Fruit fly (Drosophila melanogaster) whole organism, prepupa: ENCODE data around the gene CG46394.

Experiments
- Blimp-1 ChIP-seq: fragments of 200-800 bp; sonication (Bioruptor generic); optimal IDR thresholded peaks from 3 replicates; lab custom pipeline; 2017; ENCODE audit warnings: missing biosample characterization, missing genetic modification characterization, mild to moderate bottlenecking, moderate library complexity, missing genetic modification reagents
- CG10631 ChIP-seq: fragments of 200-800 bp; sonication (Bioruptor generic); optimal IDR thresholded peaks from 2 replicates; lab custom pipeline; 2016; ENCODE audit warnings: missing biosample characterization, missing genetic modification characterization
- CG10669 ChIP-seq: fragments of 200-800 bp; sonication (Bioruptor generic); optimal IDR thresholded peaks from 3 replicates; lab custom pipeline; 2018; ENCODE audit warnings: missing biosample characterization, mild to moderate bottlenecking, missing genetic modification characterization, moderate library complexity
- CG11762 ChIP-seq: fragments of 200-800 bp; sonication (Bioruptor generic); optimal IDR thresholded peaks from 3 replicates; lab custom pipeline; 2016; ENCODE audit warnings: missing biosample characterization, missing genetic modification characterization; ENCODE audit not compliant: insufficient read depth
- CG11902 ChIP-seq: fragments of 200-800 bp; sonication (Bioruptor generic); optimal IDR thresholded peaks from 3 replicates; lab custom pipeline; 2016; ENCODE audit warnings: missing biosample characterization, missing genetic modification characterization
- CG15336 ChIP-seq: fragments of 200-800 bp; sonication (Bioruptor generic); IDR thresholded peaks from 2 replicates; pipeline ENCODE4 v1.3.6; 2022; ENCODE audit warnings: missing biosample characterization, missing genetic modification characterization
- CG1621 ChIP-seq: fragments of 200-800 bp; sonication (Bioruptor generic); optimal IDR thresholded peaks from 3 replicates; lab custom pipeline; 2018; ENCODE audit warnings: missing biosample characterization, mild to moderate bottlenecking, missing genetic modification characterization
- CG16779 ChIP-seq: fragments of 200-800 bp; sonication (Bioruptor generic); optimal IDR thresholded peaks from 3 replicates; lab custom pipeline; 2017; ENCODE audit warnings: missing biosample characterization, mild to moderate bottlenecking, missing genetic modification characterization
- CG3032 ChIP-seq: fragments of 200-800 bp; optimal IDR thresholded peaks from 2 replicates; lab custom pipeline; 2019; ENCODE audit warnings: missing biosample characterization, mild to moderate bottlenecking, missing genetic modification characterization, moderate library complexity
- CG31627 ChIP-seq: fragments of 200-800 bp; sonication (Bioruptor generic); optimal IDR thresholded peaks from 3 replicates; lab custom pipeline; 2016; ENCODE audit warnings: missing biosample characterization, missing genetic modification characterization
- CG32006 ChIP-seq: fragments of 200-800 bp; sonication (Bioruptor generic); optimal IDR thresholded peaks from 3 replicates; lab custom pipeline; 2017; ENCODE audit warnings: missing biosample characterization, mild to moderate bottlenecking, missing genetic modification characterization
- CG3919 ChIP-seq: fragments of 200-800 bp; sonication (Bioruptor generic); optimal IDR thresholded peaks from 3 replicates; lab custom pipeline; 2016; ENCODE audit warnings: missing biosample characterization, missing genetic modification characterization
- CG4318 ChIP-seq: fragments of 200-800 bp; sonication (Bioruptor generic); optimal IDR thresholded peaks from 3 replicates; lab custom pipeline; 2017; ENCODE audit warnings: missing biosample characterization, mild to moderate bottlenecking, missing genetic modification characterization
- CG6163 ChIP-seq: fragments of 200-800 bp; sonication (Bioruptor generic); IDR thresholded peaks from 3 replicates; pipeline ENCODE4 v1.3.6; 2022; ENCODE audit warnings: missing biosample characterization, missing genetic modification characterization
- CG6276 ChIP-seq: fragments of 200-800 bp; sonication (Bioruptor generic); optimal IDR thresholded peaks from 2 replicates; lab custom pipeline; 2017; ENCODE audit warnings: missing biosample characterization, mild to moderate bottlenecking, missing genetic modification characterization
- CG6792 ChIP-seq: fragments of 200-800 bp; sonication (Bioruptor generic); optimal IDR thresholded peaks from 3 replicates; lab custom pipeline; 2016; ENCODE audit warnings: missing biosample characterization, missing genetic modification characterization
- CG6808 ChIP-seq: fragments of 200-800 bp; sonication (Bioruptor generic); optimal IDR thresholded peaks from 3 replicates; lab custom pipeline; 2017; ENCODE audit warnings: missing biosample characterization, missing genetic modification characterization, mild to moderate bottlenecking, moderate library complexity, missing genetic modification reagents
- CG6854 ChIP-seq: fragments of 200-800 bp; sonication (Bioruptor generic); optimal IDR thresholded peaks from 2 replicates; lab custom pipeline; 2017; ENCODE audit warnings: missing biosample characterization, mild to moderate bottlenecking, missing genetic modification characterization
- CG7368 ChIP-seq: fragments of 200-800 bp; sonication (Bioruptor generic); optimal IDR thresholded peaks from 3 replicates; lab custom pipeline; 2016; ENCODE audit warnings: missing biosample characterization, missing genetic modification characterization
- CG8319 ChIP-seq: fragments of 200-800 bp; sonication (Bioruptor generic); optimal IDR thresholded peaks from 3 replicates; lab custom pipeline; 2016; ENCODE audit warnings: missing biosample characterization, missing genetic modification characterization
- CG8632 ChIP-seq: fragments of 200-800 bp; sonication (Bioruptor generic); optimal IDR thresholded peaks from 3 replicates; lab custom pipeline; 2016; ENCODE audit warnings: missing biosample characterization, missing genetic modification characterization
- CG9139 ChIP-seq: fragments of 200-800 bp; sonication (Bioruptor generic); optimal IDR thresholded peaks from 3 replicates; lab custom pipeline; 2017; ENCODE audit warnings: missing biosample characterization, mild to moderate bottlenecking, missing genetic modification characterization
- Eip78C ChIP-seq: fragments of 200-800 bp; sonication (Bioruptor generic); peaks from one replicate; lab custom pipeline; 2016; ENCODE audit warnings: missing biosample characterization, missing genetic modification characterization
- Eip93F ChIP-seq: fragments of 200-800 bp; sonication (Bioruptor generic); optimal IDR thresholded peaks from 2 replicates; lab custom pipeline; 2016; ENCODE audit warnings: missing biosample characterization, mild to moderate bottlenecking, missing genetic modification characterization
- Ets21C ChIP-seq: fragments of 200-800 bp; sonication (Bioruptor generic); optimal IDR thresholded peaks from 3 replicates; lab custom pipeline; 2016; ENCODE audit warnings: missing biosample characterization, missing genetic modification characterization
- Ets96B ChIP-seq: fragments of 200-800 bp; optimal IDR thresholded peaks from 2 replicates; lab custom pipeline; 2019; ENCODE audit warnings: missing biosample characterization, mild to moderate bottlenecking, missing genetic modification characterization, moderate library complexity
- Gug ChIP-seq: fragments of 200-800 bp; sonication (Bioruptor generic); IDR thresholded peaks from 2 replicates; pipeline ENCODE4 v1.3.6; 2022; ENCODE audit warnings: missing biosample characterization, missing genetic modification characterization
- Hr38 ChIP-seq: sonication (Bioruptor generic); optimal IDR thresholded peaks from 2 replicates; lab custom pipeline; 2016; ENCODE audit warnings: missing biosample characterization, missing genetic modification characterization
- Hr39 ChIP-seq: fragments of 200-800 bp; sonication (Bioruptor generic); optimal IDR thresholded peaks from 2 replicates; lab custom pipeline; 2016; ENCODE audit warnings: missing biosample characterization, missing genetic modification characterization
- Hr4 ChIP-seq: fragments of 200-800 bp; sonication (Bioruptor generic); optimal IDR thresholded peaks from 3 replicates; lab custom pipeline; 2016; ENCODE audit warnings: missing biosample characterization, missing genetic modification characterization
- Lpt ChIP-seq: fragments of 200-800 bp; sonication (Bioruptor generic); optimal IDR thresholded peaks from 3 replicates; lab custom pipeline; 2016; ENCODE audit warnings: missing biosample characterization, missing genetic modification characterization
- OdsH ChIP-seq: fragments of 200-800 bp; sonication (Bioruptor generic); optimal IDR thresholded peaks from 3 replicates; lab custom pipeline; 2016; ENCODE audit warnings: missing biosample characterization, missing genetic modification characterization
- Smox ChIP-seq: fragments of 200-800 bp; sonication (Bioruptor generic); optimal IDR thresholded peaks from 3 replicates; lab custom pipeline; 2016; ENCODE audit warnings: missing biosample characterization, missing genetic modification characterization
- Sox15 ChIP-seq: fragments of 200-800 bp; sonication (Bioruptor generic); optimal IDR thresholded peaks from 3 replicates; lab custom pipeline; 2016; ENCODE audit warnings: missing biosample characterization, missing genetic modification characterization
- achi ChIP-seq: fragments of 200-800 bp; sonication (Bioruptor generic); optimal IDR thresholded peaks from 3 replicates; lab custom pipeline; 2016; ENCODE audit warnings: missing biosample characterization, missing genetic modification characterization
- acj6 ChIP-seq: fragments of 200-800 bp; sonication (Bioruptor generic); optimal IDR thresholded peaks from 3 replicates; lab custom pipeline; 2016; ENCODE audit warnings: missing biosample characterization, missing genetic modification characterization
- cyc ChIP-seq: fragments of 200-800 bp; sonication (Bioruptor generic); optimal IDR thresholded peaks from 3 replicates; lab custom pipeline; 2016; ENCODE audit warnings: missing biosample characterization, missing genetic modification characterization
- dac ChIP-seq: fragments of 200-800 bp; sonication (Bioruptor generic); optimal IDR thresholded peaks from 2 replicates; lab custom pipeline; 2017; ENCODE audit warnings: missing biosample characterization, mild to moderate bottlenecking, missing genetic modification characterization
- dsx ChIP-seq: fragments of 200-800 bp; optimal IDR thresholded peaks from 3 replicates; lab custom pipeline; 2019; ENCODE audit warnings: missing biosample characterization, mild to moderate bottlenecking, missing genetic modification characterization, moderate library complexity; ENCODE audit not compliant: poor library complexity, severe bottlenecking
- eg ChIP-seq: fragments of 200-800 bp; sonication (Bioruptor generic); IDR thresholded peaks from 3 replicates; pipeline ENCODE4 v1.3.6; 2022; ENCODE audit warnings: missing biosample characterization, missing genetic modification characterization
- esn ChIP-seq: fragments of 200-800 bp; sonication (Bioruptor generic); optimal IDR thresholded peaks from 2 replicates; lab custom pipeline; 2016; ENCODE audit warnings: missing biosample characterization, mild to moderate bottlenecking, missing genetic modification characterization, moderate library complexity
- fd85E ChIP-seq: fragments of 200-800 bp; sonication (Bioruptor generic); optimal IDR thresholded peaks from 3 replicates; lab custom pipeline; 2016; ENCODE audit warnings: missing biosample characterization, missing genetic modification characterization
- lz ChIP-seq: fragments of 200-800 bp; sonication (Bioruptor generic); optimal IDR thresholded peaks from 3 replicates; lab custom pipeline; 2016; ENCODE audit warnings: missing biosample characterization, missing genetic modification characterization
- net ChIP-seq: fragments of 200-800 bp; sonication (Bioruptor generic); optimal IDR thresholded peaks from 3 replicates; lab custom pipeline; 2016; ENCODE audit warnings: missing biosample characterization, missing genetic modification characterization
- ss ChIP-seq, 2 experiments: fragments of 200-800 bp; sonication (Bioruptor generic); optimal IDR thresholded peaks; 2 replicates in 1 of 2; 3 replicates in 1 of 2; lab custom pipeline; 2017 to 2018; ENCODE audit warnings: mild to moderate bottlenecking in 2 of 2, missing biosample characterization in 2 of 2, missing genetic modification characterization in 2 of 2, moderate library complexity in 1 of 2
- svp ChIP-seq: fragments of 200-800 bp; sonication (Bioruptor generic); peaks from one replicate; lab custom pipeline; 2016; ENCODE audit warnings: missing biosample characterization, missing genetic modification characterization
- topi ChIP-seq: fragments of 200-800 bp; sonication (Bioruptor generic); optimal IDR thresholded peaks from 3 replicates; lab custom pipeline; 2016; ENCODE audit warnings: missing biosample characterization, missing genetic modification characterization
- vri ChIP-seq: fragments of 200-800 bp; sonication (Bioruptor generic); optimal IDR thresholded peaks from 3 replicates; lab custom pipeline; 2016; ENCODE audit warnings: missing biosample characterization, mild to moderate bottlenecking, missing genetic modification characterization

CG46394 gene

DNA sequence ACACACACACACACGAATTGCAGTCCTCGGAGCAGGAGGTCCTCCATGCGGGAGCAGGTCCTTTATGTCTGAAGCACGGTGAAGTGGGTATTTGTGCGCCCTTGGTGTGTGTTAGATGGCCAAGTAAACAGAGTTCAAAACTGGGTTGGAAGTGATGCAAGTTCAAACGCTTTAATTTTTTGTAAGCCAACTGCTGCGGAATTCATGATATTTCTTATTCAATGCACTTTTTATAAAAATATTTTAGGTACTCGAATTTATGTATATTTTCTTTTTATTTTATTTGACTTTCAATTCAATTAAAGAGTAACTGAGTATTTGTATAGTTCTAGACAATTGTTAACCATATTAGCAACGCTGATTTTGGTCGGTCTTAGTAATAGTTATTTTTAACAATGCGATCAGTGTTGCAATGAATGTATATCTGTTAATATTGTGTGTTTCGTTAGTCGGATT lies at the start of gene CG46394, which contains the start of gene CG14137:
CG46394 (plus strand) TSS at position 406 of the 456 bp plus-strand sequence.
CG14137 (minus strand) TSS at position 101 of the 456 bp plus-strand sequence.
- TF ChIP-seq CG6808: no peak
- no peak for TF ChIP-seq dsx (GFP tag; lab: Kevin White, UChicago)
- no peak for TF ChIP-seq CG6792 (GFP tag; lab: Kevin White, UChicago)
- TF ChIP-seq fd85E: no peak
- no peak for TF ChIP-seq ss (GFP tag; optimal IDR thresholded peaks at IDR 0.05; lab: Kevin White, UChicago)
- TF ChIP-seq CG3919 (GFP tag; lab: Kevin White, UChicago): no peak
- no peak for TF ChIP-seq eg
- no peak for TF ChIP-seq lz
- TF ChIP-seq achi (GFP tag; lab: Kevin White, UChicago): no peak
- no peak for TF ChIP-seq Blimp-1 (GFP tag; lab: Kevin White, UChicago)
- TF ChIP-seq CG9139 (GFP tag; lab: Kevin White, UChicago): no peak

DNA sequence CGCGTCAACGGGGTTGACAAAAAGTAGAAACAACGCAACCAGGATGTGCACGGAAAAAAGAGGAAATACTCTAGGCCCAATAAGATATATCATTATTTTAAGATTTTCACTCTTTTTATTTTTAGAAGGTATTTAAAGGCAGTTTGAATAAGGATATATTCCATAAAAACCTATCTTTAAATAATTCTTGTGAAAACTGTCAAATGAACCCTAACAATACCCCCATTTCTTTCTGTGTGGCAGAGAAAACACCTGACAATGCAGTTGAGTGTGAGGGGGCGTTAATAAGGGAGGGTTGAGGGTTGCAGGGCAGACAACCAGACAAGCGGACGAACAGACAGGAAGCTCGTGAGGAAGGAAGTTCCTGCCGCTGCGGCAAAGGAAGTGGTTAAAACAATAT lies 48.2 kb upstream of the CG46394 start:
- TF ChIP-seq CG6854: no peak
- TF ChIP-seq CG3919 (GFP tag; lab: Kevin White, UChicago): peak; percentile 65
- peak; percentile 33 for TF ChIP-seq CG11762 (GFP tag; lab: Kevin White, UChicago)
- TF ChIP-seq fd85E: no peak
- TF ChIP-seq Eip78C: peak; percentile 87
- peak; percentile 58 for TF ChIP-seq CG6808
- TF ChIP-seq CG1621 (tag; lab: Kevin White, UChicago): peak; percentile 31
- TF ChIP-seq Ets96B (tag; lab: Kevin White, UChicago): peak; percentile 71
- peak; percentile 72 for TF ChIP-seq Hr4 (GFP tag; lab: Kevin White, UChicago)
- TF ChIP-seq vri: no peak
- TF ChIP-seq Hr39: peak; percentile 36
- peak; percentile 48 for TF ChIP-seq Smox
- TF ChIP-seq CG8632 (GFP tag; lab: Kevin White, UChicago): peak; percentile 48
- TF ChIP-seq esn (GFP tag; lab: Kevin White, UChicago): peak; percentile 57
- TF ChIP-seq dac: peak; percentile 34
- TF ChIP-seq cyc (GFP tag; lab: Kevin White, UChicago): peak; percentile 52
- TF ChIP-seq net: peak; percentile 63
- TF ChIP-seq CG10669 (GFP tag; lab: Kevin White, UChicago): peak; percentile 70
- TF ChIP-seq OdsH (GFP tag; lab: Kevin White, UChicago): peak; percentile 51
- no peak for TF ChIP-seq Eip93F (GFP tag; lab: Kevin White, UChicago)
- peak; percentile 47 for TF ChIP-seq acj6 (GFP tag; lab: Kevin White, UChicago)
- TF ChIP-seq svp (GFP tag; lab: Kevin White, UChicago): peak; percentile 76
- peak; percentile 47 for TF ChIP-seq CG4318
- TF ChIP-seq Gug (GFP tag; lab: Robert Waterston, UW): peak; percentile 53
- TF ChIP-seq CG15336 (GFP tag; lab: Robert Waterston, UW): peak; percentile 76
- no peak for TF ChIP-seq CG16779 (tag; lab: Kevin White, UChicago)
- TF ChIP-seq CG6163 (GFP tag; lab: Robert Waterston, UW): peak; percentile 75; the same call in 2 of the 3 replicates
- peak; percentile 12 for TF ChIP-seq CG7368 (GFP tag; lab: Kevin White, UChicago)
- TF ChIP-seq CG6792 (GFP tag; lab: Kevin White, UChicago): peak; percentile 44
- no peak for TF ChIP-seq CG9139 (GFP tag; lab: Kevin White, UChicago)
- peak; percentile 10 for TF ChIP-seq CG11902 (GFP tag; lab: Kevin White, UChicago)
- peak; percentile 63 for TF ChIP-seq topi
- peak; percentile 16 for TF ChIP-seq Sox15
- peak; percentile 50 for TF ChIP-seq CG3032 (tag; lab: Kevin White, UChicago)
- no peak for TF ChIP-seq Ets21C (GFP tag; lab: Kevin White, UChicago)
- peak; percentile 78 for TF ChIP-seq CG32006
- peak; percentile 81 for TF ChIP-seq eg
- no peak for TF ChIP-seq Blimp-1 (GFP tag; lab: Kevin White, UChicago)
- no peak for TF ChIP-seq Lpt (GFP tag; lab: Kevin White, UChicago)
- no peak for TF ChIP-seq CG8319 (GFP tag; lab: Kevin White, UChicago)
- TF ChIP-seq CG31627: peak; percentile 53
- no peak for TF ChIP-seq Hr38 (GFP tag; lab: Kevin White, UChicago)
- TF ChIP-seq lz: peak; percentile 47
- TF ChIP-seq CG6276: peak; percentile 56
- TF ChIP-seq ss (GFP tag; optimal IDR thresholded peaks at IDR 0.05; lab: Kevin White, UChicago): peak; percentile 21 to 64
- peak; percentile 54 for TF ChIP-seq CG10631 (GFP tag; lab: Kevin White, UChicago)
